Worm (Caenorhabditis elegans) whole organism, young adult: ENCODE data around the gene phf-14.

ENCODE experiments used
- fkh-3 ChIP-seq: sonication (generic microtip); optimal IDR thresholded peaks from 2 replicates; lab custom pipeline; 2016; ENCODE audit warnings: mild to moderate bottlenecking, missing genetic modification characterization, missing compliant biosample characterization
- hmg-20 ChIP-seq: fragments of 200-800 bp; sonication (Bioruptor generic); IDR thresholded peaks from 2 replicates; pipeline ENCODE4 v1.3.6; 2022; ENCODE audit warnings: missing genetic modification reagents, missing genetic modification characterization, missing compliant biosample characterization
- hsf-1 ChIP-seq: fragments of 200-800 bp; sonication (Bioruptor generic); IDR thresholded peaks from 2 replicates; pipeline ENCODE4 v1.3.6; 2022; ENCODE audit warnings: missing genetic modification reagents, missing genetic modification characterization, missing compliant biosample characterization
- nhr-27 ChIP-seq: fragments of 200-800 bp; sonication (Bioruptor generic); optimal IDR thresholded peaks from 2 replicates; lab custom pipeline; 2018; ENCODE audit warnings: mild to moderate bottlenecking, missing genetic modification characterization, moderate library complexity, missing compliant biosample characterization
- ztf-22 ChIP-seq: fragments of 200-800 bp; sonication (Bioruptor generic); optimal IDR thresholded peaks from 2 replicates; lab custom pipeline; 2018; ENCODE audit warnings: mild to moderate bottlenecking, missing genetic modification characterization, moderate library complexity, missing compliant biosample characterization

ce11 chrV:17855889-17856288 lies 15.3 kb upstream of the phf-14 start, which contains the start of gene tcc-1:
- TF ChIP-seq nhr-27 (tag; lab: Kevin White, UChicago) (no peak), hmg-20 (no peak), hsf-1 (GFP tag; lab: Robert Waterston, UW) (no peak), fkh-3 (tag; lab: Kevin White, UChicago) (no peak), ztf-22 (GFP tag; lab: Kevin White, UChicago) (no peak)
